Fruit fly (Drosophila melanogaster): ENCODE results near the gene dati.

dm6 chr4:336021-336420, 59.4 kb downstream of the dati start:
- TF ChIP-seq usp (GFP tag; optimal IDR thresholded peaks at IDR 0.05) (no peak), CG8478 (optimal IDR thresholded peaks at IDR 0.05) (no peak), pan (optimal IDR thresholded peaks at IDR 0.05) (no peak)

Data from whole organism.